Fruit fly (Drosophila melanogaster) S2 (cell line): ENCODE data around the gene CG12106.

Experiments
- CG8478 ChIP-seq: fragments of >200 bp; optimal IDR thresholded peaks from 2 replicates; lab custom pipeline; 2018
- CTCF ChIP-seq, 2 experiments: fragments of >200 bp; optimal IDR thresholded peaks; 2 replicates each; lab custom pipeline; 2018

dm6 chrX:9163110-9163509 is 30.6 kb upstream of the CG12106 start, which contains the start of gene mei-P26:
- TF ChIP-seq CG8478 (lab: Kevin White, UChicago) (no peak), CTCF (optimal IDR thresholded peaks at IDR 0.05; lab: Kevin White, UChicago) (no peak)
